Fruit fly (Drosophila melanogaster) whole organism, embryonic: ENCODE results near the gene ZnT86D.

Source experiments
- Adf1 ChIP-seq: fragments of 200-800 bp; sonication (Bioruptor generic); IDR thresholded peaks from 2 replicates; pipeline ENCODE4 v1.3.6; 2022; ENCODE audit warnings: missing biosample characterization, missing genetic modification characterization
- CG10274 ChIP-seq: fragments of 200-800 bp; sonication (Bioruptor generic); optimal IDR thresholded peaks from 3 replicates; lab custom pipeline; 2017; ENCODE audit warnings: missing biosample characterization, mild to moderate bottlenecking, missing genetic modification characterization
- CG10366 ChIP-seq: fragments of 200-800 bp; sonication (Bioruptor generic); IDR thresholded peaks from 2 replicates; pipeline ENCODE4 v1.3.6; 2022; ENCODE audit warnings: missing biosample characterization, missing genetic modification characterization
- CG10431 ChIP-seq: fragments of 200-800 bp; sonication (Bioruptor generic); optimal IDR thresholded peaks from 3 replicates; lab custom pipeline; 2018; ENCODE audit warnings: missing biosample characterization, mild to moderate bottlenecking, missing genetic modification characterization
- CG10462 ChIP-seq: fragments of 200-800 bp; sonication (Bioruptor generic); optimal IDR thresholded peaks from 2 replicates; lab custom pipeline; 2016; ENCODE audit warnings: missing biosample characterization, missing genetic modification characterization
- CG10959 ChIP-seq: fragments of 200-800 bp; sonication (Bioruptor generic); IDR thresholded peaks from 2 replicates; pipeline ENCODE4 v1.3.6; 2022; ENCODE audit warnings: missing biosample characterization, missing genetic modification characterization
- CG11504 ChIP-seq: fragments of 200-800 bp; sonication (Bioruptor generic); optimal IDR thresholded peaks from 3 replicates; lab custom pipeline; 2019; ENCODE audit warnings: missing biosample characterization, mild to moderate bottlenecking, missing genetic modification characterization, moderate library complexity
- CG12236 ChIP-seq: fragments of 200-800 bp; sonication (Bioruptor generic); optimal IDR thresholded peaks from 2 replicates; lab custom pipeline; 2016; ENCODE audit warnings: missing biosample characterization, missing genetic modification characterization
- CG12942 ChIP-seq: fragments of 200-800 bp; sonication (Bioruptor generic); optimal IDR thresholded peaks from 3 replicates; lab custom pipeline; 2016; ENCODE audit warnings: missing biosample characterization, missing genetic modification characterization
- CG1603 ChIP-seq: fragments of 200-800 bp; sonication (Bioruptor generic); optimal IDR thresholded peaks from 2 replicates; lab custom pipeline; 2019; ENCODE audit warnings: missing biosample characterization, mild to moderate bottlenecking, missing genetic modification characterization, moderate library complexity
- CG17328 ChIP-seq: fragments of 200-800 bp; sonication (Bioruptor generic); IDR thresholded peaks from 2 replicates; pipeline ENCODE4 v1.3.6; 2022; ENCODE audit warnings: missing biosample characterization, missing genetic modification characterization
- CG2678 ChIP-seq: fragments of 200-800 bp; sonication (Bioruptor generic); optimal IDR thresholded peaks from 3 replicates; lab custom pipeline; 2019; ENCODE audit warnings: missing biosample characterization, mild to moderate bottlenecking, missing genetic modification characterization, moderate library complexity
- CG3163 ChIP-seq: fragments of 200-800 bp; sonication (Bioruptor generic); optimal IDR thresholded peaks from 3 replicates; lab custom pipeline; 2016; ENCODE audit warnings: missing biosample characterization, missing genetic modification characterization
- CG34224 ChIP-seq: fragments of 200-800 bp; sonication (Bioruptor generic); IDR thresholded peaks from 3 replicates; pipeline ENCODE4 v1.3.6; 2022; ENCODE audit warnings: missing biosample characterization, missing genetic modification characterization; ENCODE audit not compliant: partially characterized antibody
- CG3838 ChIP-seq: fragments of 200-800 bp; sonication (Bioruptor generic); optimal IDR thresholded peaks from 3 replicates; lab custom pipeline; 2016; ENCODE audit warnings: missing biosample characterization, missing genetic modification characterization
- CG4424 ChIP-seq: fragments of 200-800 bp; sonication (Bioruptor generic); optimal IDR thresholded peaks from 3 replicates; lab custom pipeline; 2016; ENCODE audit warnings: missing biosample characterization, missing genetic modification characterization
- CG7928 ChIP-seq: fragments of 200-800 bp; sonication (Bioruptor generic); optimal IDR thresholded peaks from 2 replicates; lab custom pipeline; 2017; ENCODE audit warnings: missing biosample characterization, mild to moderate bottlenecking, missing genetic modification characterization
- CG8089 ChIP-seq: fragments of 200-800 bp; sonication (Bioruptor generic); optimal IDR thresholded peaks from 3 replicates; lab custom pipeline; 2016; ENCODE audit warnings: missing biosample characterization, missing genetic modification characterization
- CG8924 ChIP-seq: fragments of 200-800 bp; optimal IDR thresholded peaks from 3 replicates; lab custom pipeline; 2019; ENCODE audit warnings: missing biosample characterization, mild to moderate bottlenecking, missing genetic modification characterization, moderate library complexity
- CG9215 ChIP-seq: fragments of 200-800 bp; sonication (Bioruptor generic); IDR thresholded peaks from 2 replicates; pipeline ENCODE4 v1.3.6; 2022; ENCODE audit warnings: missing biosample characterization, missing genetic modification characterization
- CG9609 ChIP-seq: fragments of 200-800 bp; sonication (Bioruptor generic); optimal IDR thresholded peaks from 3 replicates; lab custom pipeline; 2016; ENCODE audit warnings: missing biosample characterization, missing genetic modification characterization
- CG9797 ChIP-seq: fragments of 200-800 bp; sonication (Bioruptor generic); optimal IDR thresholded peaks from 3 replicates; lab custom pipeline; 2018; ENCODE audit warnings: missing biosample characterization, mild to moderate bottlenecking, missing genetic modification characterization
- D ChIP-seq, 2 experiments: fragments of 200-800 bp in 1 of 2; fragments of >200 bp in 1 of 2; sonication (Bioruptor generic) in 1 of 2; optimal IDR thresholded peaks; 2 replicates in 1 of 2; 3 replicates in 1 of 2; lab custom pipeline; 2017; ENCODE audit warnings: mild to moderate bottlenecking in 1 of 2, missing biosample characterization in 1 of 2, missing genetic modification characterization in 1 of 2, missing genetic modification reagents in 1 of 2
- Dbx ChIP-seq: fragments of 200-800 bp; sonication (Bioruptor generic); IDR thresholded peaks from 3 replicates; pipeline ENCODE4 v1.3.6; 2022; ENCODE audit warnings: missing biosample characterization, missing genetic modification characterization
- Deaf1 ChIP-seq: fragments of 200-800 bp; optimal IDR thresholded peaks from 3 replicates; lab custom pipeline; 2019; ENCODE audit warnings: missing biosample characterization, mild to moderate bottlenecking, missing genetic modification characterization, moderate library complexity
- E2f1 ChIP-seq: fragments of 200-800 bp; sonication (Bioruptor generic); IDR thresholded peaks from 2 replicates; pipeline ENCODE4 v1.3.6; 2022; ENCODE audit warnings: missing biosample characterization, missing genetic modification characterization
- Elba2 ChIP-seq: fragments of 200-800 bp; sonication (Bioruptor generic); optimal IDR thresholded peaks from 3 replicates; lab custom pipeline; 2016; ENCODE audit warnings: missing biosample characterization, missing genetic modification characterization
- Ets65A ChIP-seq: fragments of 200-800 bp; sonication (Bioruptor generic); peaks from one replicate; lab custom pipeline; 2016; ENCODE audit warnings: missing biosample characterization, missing genetic modification characterization
- Hsf ChIP-seq: fragments of 200-800 bp; sonication (Bioruptor generic); optimal IDR thresholded peaks from 3 replicates; lab custom pipeline; 2016; ENCODE audit warnings: missing biosample characterization, missing genetic modification characterization
- Lhr ChIP-seq: fragments of 200-800 bp; sonication (Bioruptor generic); optimal IDR thresholded peaks from 3 replicates; lab custom pipeline; 2017; ENCODE audit warnings: mild to moderate bottlenecking, missing biosample characterization, missing genetic modification reagents, missing genetic modification characterization
- Meics ChIP-seq: fragments of 200-800 bp; sonication (Bioruptor generic); optimal IDR thresholded peaks from 2 replicates; lab custom pipeline; 2017; ENCODE audit warnings: missing biosample characterization, mild to moderate bottlenecking, missing genetic modification characterization
- Sin3A ChIP-seq: fragments of >200 bp; optimal IDR thresholded peaks from 2 replicates; lab custom pipeline; 2018
- Sry-δ ChIP-seq: fragments of 200-800 bp; sonication (Bioruptor generic); optimal IDR thresholded peaks from 2 replicates; lab custom pipeline; 2016; ENCODE audit warnings: missing biosample characterization, missing genetic modification characterization
- ab ChIP-seq: fragments of 200-800 bp; sonication (Bioruptor generic); optimal IDR thresholded peaks from 2 replicates; lab custom pipeline; 2016; ENCODE audit warnings: missing biosample characterization, missing genetic modification characterization
- bowl ChIP-seq: fragments of 200-800 bp; sonication (Bioruptor generic); IDR thresholded peaks from 2 replicates; pipeline ENCODE4 v1.3.6; 2022; ENCODE audit warnings: missing biosample characterization, missing genetic modification characterization
- caup ChIP-seq: fragments of 200-800 bp; sonication (Bioruptor generic); optimal IDR thresholded peaks from 3 replicates; lab custom pipeline; 2017; ENCODE audit warnings: missing biosample characterization, mild to moderate bottlenecking, missing genetic modification characterization, moderate library complexity; ENCODE audit not compliant: severe bottlenecking
- dm ChIP-seq: fragments of 200-800 bp; sonication (Bioruptor generic); optimal IDR thresholded peaks from 3 replicates; lab custom pipeline; 2016; ENCODE audit warnings: missing biosample characterization, missing genetic modification characterization
- fru ChIP-seq: fragments of >200 bp; optimal IDR thresholded peaks from 2 replicates; lab custom pipeline; 2017
- ftz-f1 ChIP-seq: fragments of 200-800 bp; sonication (Bioruptor generic); optimal IDR thresholded peaks from 2 replicates; lab custom pipeline; 2016; ENCODE audit warnings: missing biosample characterization, missing genetic modification characterization
- lilli ChIP-seq: fragments of 200-800 bp; sonication (Bioruptor generic); optimal IDR thresholded peaks from 3 replicates; lab custom pipeline; 2016; ENCODE audit warnings: missing biosample characterization, missing genetic modification characterization
- lmd ChIP-seq: fragments of 200-800 bp; sonication (Bioruptor generic); IDR thresholded peaks from 2 replicates; pipeline ENCODE4 v1.3.6; 2022; ENCODE audit warnings: missing biosample characterization, missing genetic modification characterization
- mld ChIP-seq: fragments of 200-800 bp; sonication (Bioruptor generic); IDR thresholded peaks from 3 replicates; pipeline ENCODE4 v1.3.6; 2022; ENCODE audit warnings: missing biosample characterization, missing genetic modification characterization; ENCODE audit not compliant: partially characterized antibody
- sens ChIP-seq: fragments of 200-800 bp; sonication (Bioruptor generic); peaks from one replicate; lab custom pipeline; 2016; ENCODE audit warnings: missing biosample characterization, missing genetic modification characterization
- sima ChIP-seq: fragments of 200-800 bp; sonication (Bioruptor generic); optimal IDR thresholded peaks from 2 replicates; lab custom pipeline; 2016; ENCODE audit warnings: missing biosample characterization, missing genetic modification characterization
- stc ChIP-seq: fragments of 200-800 bp; sonication (Bioruptor generic); IDR thresholded peaks from 2 replicates; pipeline ENCODE4 v1.3.6; 2022; ENCODE audit warnings: missing biosample characterization, missing genetic modification characterization
- sug ChIP-seq: fragments of 200-800 bp; optimal IDR thresholded peaks from 2 replicates; lab custom pipeline; 2019; ENCODE audit warnings: missing biosample characterization, mild to moderate bottlenecking, missing genetic modification characterization, moderate library complexity
- vfl ChIP-seq: fragments of 200-800 bp; sonication (Bioruptor generic); optimal IDR thresholded peaks from 2 replicates; lab custom pipeline; 2016; ENCODE audit warnings: missing biosample characterization, missing genetic modification characterization
- vnd ChIP-seq: fragments of 200-800 bp; sonication (Bioruptor generic); IDR thresholded peaks from 3 replicates; pipeline ENCODE4 v1.3.6; 2022; ENCODE audit warnings: missing biosample characterization, missing genetic modification characterization; ENCODE audit not compliant: partially characterized antibody
- wdn ChIP-seq: fragments of 200-800 bp; sonication (Bioruptor generic); IDR thresholded peaks from 2 replicates; pipeline ENCODE4 v1.3.6; 2022; ENCODE audit warnings: missing biosample characterization, missing genetic modification characterization
- zen ChIP-seq: fragments of 200-800 bp; sonication (Bioruptor generic); optimal IDR thresholded peaks from 3 replicates; lab custom pipeline; 2018; ENCODE audit warnings: missing biosample characterization, mild to moderate bottlenecking, missing genetic modification characterization, moderate library complexity
- zen2 ChIP-seq: fragments of 200-800 bp; sonication (Bioruptor generic); IDR thresholded peaks from 3 replicates; pipeline ENCODE4 v1.3.6; 2022; ENCODE audit warnings: missing biosample characterization, missing genetic modification characterization; ENCODE audit not compliant: partially characterized antibody

Gene ZnT86D

DNA sequence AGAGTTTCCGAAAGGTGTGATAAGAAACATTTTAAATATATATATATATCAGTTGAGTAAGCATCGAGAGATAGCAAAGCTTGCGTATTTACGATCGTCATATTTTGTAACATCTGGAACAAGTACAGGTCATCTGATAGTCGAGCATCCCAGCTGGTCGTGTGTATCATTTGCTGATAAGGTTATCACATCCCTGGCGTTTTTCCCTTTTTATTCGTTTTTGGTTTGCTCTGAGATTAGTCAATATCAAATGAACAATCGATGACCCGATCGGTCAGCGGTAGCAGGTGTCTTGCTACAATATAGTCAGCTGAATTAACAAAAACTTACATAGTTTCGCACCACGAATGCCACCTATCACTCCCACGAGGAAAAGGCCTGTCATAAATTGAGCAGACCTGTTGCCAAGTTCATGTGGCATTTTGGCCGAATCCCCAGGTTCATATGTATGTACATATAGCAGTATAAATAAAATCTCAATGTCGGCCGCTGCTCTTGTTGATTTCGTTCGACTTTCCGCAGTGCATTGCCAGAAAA, 13.4 kb downstream of the ZnT86D start (continued):
- TF ChIP-seq zen2 (GFP tag; lab: Robert Waterston, UW) (no peak), Adf1 (GFP tag; lab: Robert Waterston, UW) (peak; percentile 34; the same call in 1 of the 2 replicates), Meics (GFP tag; lab: Kevin White, UChicago) (peak; percentile 77), CG2678 (tag; lab: Kevin White, UChicago) (peak; percentile 78), bowl (GFP tag; lab: Robert Waterston, UW) (no peak), CG10274 (GFP tag; lab: Kevin White, UChicago) (peak; percentile 13), Dbx (GFP tag; lab: Robert Waterston, UW) (peak; percentile 35; the same call in 1 of the 3 replicates), CG8924 (tag; lab: Kevin White, UChicago) (peak; percentile 58), CG17328 (GFP tag; lab: Robert Waterston, UW) (peak; percentile 39; the same call in 1 of the 2 replicates), zen (tag; lab: Kevin White, UChicago) (no peak), CG7928 (GFP tag; lab: Kevin White, UChicago) (no peak), Ets65A (no peak), sug (peak; percentile 74), CG8089 (GFP tag; lab: Kevin White, UChicago) (no peak), CG10959 (GFP tag; lab: Robert Waterston, UW) (no peak), CG10366 (GFP tag; lab: Robert Waterston, UW) (peak; percentile 67), stc (0 out of 2 replicates have a peak, but pooled peaks have one; percentile 23), Deaf1 (tag; lab: Kevin White, UChicago) (peak; percentile 26), E2f1 (GFP tag; lab: Robert Waterston, UW) (peak; percentile 56), CG9609 (GFP tag; lab: Kevin White, UChicago) (no peak), CG11504 (tag; lab: Kevin White, UChicago) (peak; percentile 76), CG34224 (GFP tag; lab: Robert Waterston, UW) (no peak), CG12942 (GFP tag; lab: Kevin White, UChicago) (peak; percentile 38), Elba2 (GFP tag; lab: Kevin White, UChicago) (no peak), Lhr (GFP tag; lab: Kevin White, UChicago) (no peak), wdn (GFP tag; lab: Robert Waterston, UW) (0 out of 2 replicates have a peak, but pooled peaks have one; percentile 14), ab (no peak), dm (GFP tag; lab: Kevin White, UChicago) (no peak), caup (peak; percentile 43), lmd (GFP tag; lab: Robert Waterston, UW) (peak; percentile 49; the same call in 1 of the 2 replicates), fru (lab: Kevin White, UChicago) (no peak), Hsf (GFP tag; lab: Kevin White, UChicago) (no peak), mld (GFP tag; lab: Robert Waterston, UW) (no peak), vfl (no peak), CG10431 (GFP tag; lab: Kevin White, UChicago) (no peak), sens (no peak), CG3838 (GFP tag; lab: Kevin White, UChicago) (no peak), sima (GFP tag; lab: Kevin White, UChicago) (no peak), CG12236 (GFP tag; lab: Kevin White, UChicago) (no peak), Sry-δ (no peak), CG9215 (GFP tag; lab: Robert Waterston, UW) (peak; percentile 41; the same call in 1 of the 2 replicates), CG1603 (tag; lab: Kevin White, UChicago) (peak; percentile 32), Sin3A (no peak), CG4424 (GFP tag; lab: Kevin White, UChicago) (peak; percentile 36), lilli (GFP tag; lab: Kevin White, UChicago) (peak; percentile 51), CG10462 (no peak), ftz-f1 (no peak), D (optimal IDR thresholded peaks at IDR 0.05; lab: Kevin White, UChicago) (no peak), D (GFP tag; optimal IDR thresholded peaks at IDR 0.05; lab: Kevin White, UChicago) (no peak), CG3163 (GFP tag; lab: Kevin White, UChicago) (no peak), CG9797 (GFP tag; lab: Kevin White, UChicago) (no peak), vnd (GFP tag; lab: Robert Waterston, UW) (no peak)
